Worm (Caenorhabditis elegans) whole organism, L1 larva: ENCODE results near the gene F07A11.5.
A peak's percentile ranks its signal among the peaks of the same experiment; 100 is the strongest.

ENCODE experiments used
- C16A3.4 ChIP-seq: fragments of 150-350 bp; optimal IDR thresholded peaks from 2 replicates; lab custom pipeline; 2014; ENCODE audit warnings: missing biosample characterization, missing genetic modification characterization
- C34B4.2 ChIP-seq: sonication (generic microtip); optimal IDR thresholded peaks from 2 replicates; lab custom pipeline; 2017; ENCODE audit warnings: mild to moderate bottlenecking, missing genetic modification characterization, missing compliant biosample characterization
- Y116A8C.19 ChIP-seq: sonication (generic microtip); optimal IDR thresholded peaks from 2 replicates; lab custom pipeline; 2016; ENCODE audit warnings: missing compliant biosample characterization, missing genetic modification characterization, borderline replicate concordance
- alr-1 ChIP-seq: fragments of 200-800 bp; sonication (Bioruptor generic); optimal IDR thresholded peaks from 2 replicates; lab custom pipeline; 2018; ENCODE audit warnings: borderline replicate concordance, mild to moderate bottlenecking, missing genetic modification characterization, missing compliant biosample characterization
- aly-2 ChIP-seq: fragments of 150-350 bp; optimal IDR thresholded peaks from 2 replicates; lab custom pipeline; 2014; ENCODE audit warnings: missing biosample characterization, missing genetic modification characterization
- ama-1 ChIP-seq: fragments of 150-350 bp; optimal IDR thresholded peaks from 2 replicates; lab custom pipeline; 2014
- ceh-63 ChIP-seq: fragments of 200-800 bp; sonication (Bioruptor generic); optimal IDR thresholded peaks from 2 replicates; lab custom pipeline; 2018; ENCODE audit warnings: mild to moderate bottlenecking, missing genetic modification characterization, missing compliant biosample characterization
- ceh-8 ChIP-seq: fragments of 200-800 bp; sonication (Bioruptor generic); optimal IDR thresholded peaks from 2 replicates; lab custom pipeline; 2018; ENCODE audit warnings: mild to moderate bottlenecking, missing genetic modification characterization, moderate library complexity, missing compliant biosample characterization
- ceh-82 ChIP-seq, 3 experiments: fragments of 150-350 bp in 1 of 3; sonication (generic microtip) in 2 of 3; optimal IDR thresholded peaks; 2 replicates each; lab custom pipeline; 2014 to 2017; ENCODE audit warnings: missing biosample characterization in 3 of 3, missing genetic modification characterization in 3 of 3
- efl-1 ChIP-seq, 4 experiments: fragments of 150-350 bp; optimal IDR thresholded peaks in 3 of 4; peaks in 1 of 4; 1 replicate in 1 of 4; 2 replicates in 3 of 4; lab custom pipeline; 2014; ENCODE audit warnings: missing biosample characterization in 2 of 4, missing genetic modification characterization in 2 of 4, missing genetic modification reagents in 2 of 4
- egl-13 ChIP-seq: sonication (generic microtip); optimal IDR thresholded peaks from 2 replicates; lab custom pipeline; 2016; ENCODE audit warnings: missing genotype, missing genetic modification reagents, missing genetic modification characterization, missing compliant biosample characterization
- egl-27 ChIP-seq, 2 experiments: fragments of 150-350 bp in 1 of 2; sonication (generic microtip); optimal IDR thresholded peaks; 3 replicates each; lab custom pipeline; 2017 to 2018; ENCODE audit warnings: missing biosample characterization in 2 of 2, missing genetic modification characterization in 2 of 2, missing genetic modification reagents in 2 of 2
- elt-2 ChIP-seq: sonication (generic microtip); optimal IDR thresholded peaks from 2 replicates; lab custom pipeline; 2016; ENCODE audit warnings: missing genetic modification characterization, mild to moderate bottlenecking, inconsistent platforms, missing compliant biosample characterization, missing genetic modification reagents
- elt-3 ChIP-seq, 6 experiments: fragments of 150-350 bp in 1 of 6; sonication (generic microtip); optimal IDR thresholded peaks; 2 replicates each; lab custom pipeline; 2017 to 2018; ENCODE audit warnings: missing biosample characterization in 6 of 6, missing genetic modification characterization in 6 of 6, inconsistent platforms in 1 of 6
- fkh-10 ChIP-seq: sonication (generic microtip); optimal IDR thresholded peaks from 2 replicates; lab custom pipeline; 2017; ENCODE audit warnings: missing biosample characterization, missing genetic modification reagents, missing genetic modification characterization
- fkh-4 ChIP-seq: sonication (generic microtip); optimal IDR thresholded peaks from 2 replicates; lab custom pipeline; 2016; ENCODE audit warnings: missing compliant biosample characterization, missing genetic modification characterization, borderline replicate concordance
- fkh-8 ChIP-seq: sonication (generic microtip); optimal IDR thresholded peaks from 2 replicates; lab custom pipeline; 2016; ENCODE audit warnings: mild to moderate bottlenecking, missing genetic modification characterization, missing compliant biosample characterization
- fos-1 ChIP-seq: fragments of 150-350 bp; optimal IDR thresholded peaks from 2 replicates; lab custom pipeline; 2014; ENCODE audit warnings: missing biosample characterization, missing genetic modification characterization
- grh-1 ChIP-seq: fragments of 200-800 bp; sonication (Bioruptor generic); IDR thresholded peaks from 2 replicates; pipeline ENCODE4 v1.3.6; 2022; ENCODE audit warnings: missing genetic modification reagents, missing genetic modification characterization, missing compliant biosample characterization
- hlh-4 ChIP-seq: sonication (generic microtip); optimal IDR thresholded peaks from 2 replicates; lab custom pipeline; 2016; ENCODE audit warnings: mild to moderate bottlenecking, missing genetic modification characterization, missing compliant biosample characterization
- irx-1 ChIP-seq: sonication (generic microtip); optimal IDR thresholded peaks from 2 replicates; lab custom pipeline; 2016; ENCODE audit warnings: missing genetic modification characterization, missing compliant biosample characterization
- isw-1 ChIP-seq: fragments of 200-800 bp; sonication (Bioruptor generic); IDR thresholded peaks from 2 replicates; pipeline ENCODE4 v1.3.6; 2022; ENCODE audit warnings: missing genetic modification characterization, missing compliant biosample characterization
- jun-1 ChIP-seq: fragments of 150-350 bp; optimal IDR thresholded peaks from 2 replicates; lab custom pipeline; 2014; ENCODE audit warnings: missing biosample characterization, missing genetic modification reagents, missing genetic modification characterization
- lin-13 ChIP-seq: fragments of 150-350 bp; optimal IDR thresholded peaks from 2 replicates; lab custom pipeline; 2014; ENCODE audit warnings: missing biosample characterization, missing genetic modification reagents, missing genetic modification characterization
- lin-14 ChIP-seq: fragments of 200-800 bp; sonication (Bioruptor generic); optimal IDR thresholded peaks from 2 replicates; lab custom pipeline; 2018; ENCODE audit warnings: mild to moderate bottlenecking, missing genetic modification characterization, moderate library complexity, missing compliant biosample characterization
- lin-15B ChIP-seq: fragments of 150-350 bp; sonication (generic microtip); optimal IDR thresholded peaks from 3 replicates; lab custom pipeline; 2014; ENCODE audit warnings: missing biosample characterization, missing genetic modification characterization
- lin-35 ChIP-seq, 2 experiments: fragments of 150-350 bp; optimal IDR thresholded peaks; 2 replicates each; lab custom pipeline; 2014; ENCODE audit warnings: missing biosample characterization in 2 of 2, missing genetic modification characterization in 2 of 2, missing genetic modification reagents in 2 of 2
- lin-39 ChIP-seq: fragments of 150-350 bp; optimal IDR thresholded peaks from 2 replicates; lab custom pipeline; 2014; ENCODE audit warnings: missing biosample characterization, missing genetic modification reagents, missing genetic modification characterization
- lir-3 ChIP-seq: sonication (generic microtip); optimal IDR thresholded peaks from 2 replicates; lab custom pipeline; 2016; ENCODE audit warnings: mild to moderate bottlenecking, missing genetic modification characterization, moderate library complexity, missing compliant biosample characterization; ENCODE audit not compliant: poor library complexity
- mab-9 ChIP-seq: fragments of 200-800 bp; sonication (Bioruptor generic); IDR thresholded peaks from 2 replicates; pipeline ENCODE4 v1.3.6; 2022; ENCODE audit warnings: missing genetic modification reagents, missing genetic modification characterization, missing compliant biosample characterization
- mdl-1 ChIP-seq, 2 experiments: fragments of 150-350 bp; optimal IDR thresholded peaks; 2 replicates each; lab custom pipeline; 2014 to 2017; ENCODE audit warnings: missing biosample characterization in 2 of 2, missing genetic modification characterization in 2 of 2, inconsistent platforms in 1 of 2
- mep-1 ChIP-seq: fragments of 150-350 bp; optimal IDR thresholded peaks from 2 replicates; lab custom pipeline; 2014; ENCODE audit warnings: missing biosample characterization, missing genetic modification characterization
- nhr-237 ChIP-seq: fragments of 150-350 bp; optimal IDR thresholded peaks from 2 replicates; lab custom pipeline; 2014; ENCODE audit warnings: missing biosample characterization, missing genetic modification characterization
- nhr-28 ChIP-seq: fragments of 150-350 bp; optimal IDR thresholded peaks from 2 replicates; lab custom pipeline; 2014; ENCODE audit warnings: missing biosample characterization, missing genetic modification characterization
- nhr-47 ChIP-seq: sonication (generic microtip); optimal IDR thresholded peaks from 2 replicates; lab custom pipeline; 2016; ENCODE audit warnings: mild to moderate bottlenecking, missing genetic modification characterization, moderate library complexity, missing compliant biosample characterization
- nhr-77 ChIP-seq: fragments of 150-350 bp; optimal IDR thresholded peaks from 2 replicates; lab custom pipeline; 2014; ENCODE audit warnings: missing biosample characterization, missing genetic modification characterization
- nhr-84 ChIP-seq: sonication (generic microtip); optimal IDR thresholded peaks from 2 replicates; lab custom pipeline; 2017; ENCODE audit warnings: missing biosample characterization, missing genetic modification characterization
- nhr-90 ChIP-seq: sonication (generic microtip); optimal IDR thresholded peaks from 2 replicates; lab custom pipeline; 2016; ENCODE audit warnings: mild to moderate bottlenecking, missing genetic modification characterization, missing compliant biosample characterization; ENCODE audit not compliant: poor library complexity
- pag-3 ChIP-seq: sonication (generic microtip); optimal IDR thresholded peaks from 2 replicates; lab custom pipeline; 2017; ENCODE audit warnings: missing genetic modification characterization, mild to moderate bottlenecking, missing compliant biosample characterization, antibody characterized with exemption, borderline replicate concordance; ENCODE audit not compliant: insufficient read depth
- snpc-4 ChIP-seq: fragments of 150-350 bp; optimal IDR thresholded peaks from 2 replicates; lab custom pipeline; 2014; ENCODE audit warnings: missing biosample characterization, missing genetic modification characterization
- sox-4 ChIP-seq: sonication (generic microtip); optimal IDR thresholded peaks from 2 replicates; lab custom pipeline; 2016; ENCODE audit warnings: missing genetic modification characterization, missing compliant biosample characterization
- sup-37 ChIP-seq: fragments of 200-800 bp; sonication (Bioruptor generic); optimal IDR thresholded peaks from 2 replicates; lab custom pipeline; 2018; ENCODE audit warnings: mild to moderate bottlenecking, missing genetic modification characterization, missing compliant biosample characterization
- swsn-7 ChIP-seq: sonication (generic microtip); optimal IDR thresholded peaks from 2 replicates; lab custom pipeline; 2016; ENCODE audit warnings: missing genetic modification characterization, missing compliant biosample characterization
- tbx-2 ChIP-seq: sonication (generic microtip); optimal IDR thresholded peaks from 2 replicates; lab custom pipeline; 2016; ENCODE audit warnings: missing genetic modification characterization, missing compliant biosample characterization
- unc-130 ChIP-seq: fragments of 150-350 bp; optimal IDR thresholded peaks from 2 replicates; lab custom pipeline; 2017; ENCODE audit warnings: missing biosample characterization, missing genetic modification characterization, inconsistent platforms
- unc-30 ChIP-seq: sonication (generic microtip); optimal IDR thresholded peaks from 2 replicates; lab custom pipeline; 2017; ENCODE audit warnings: missing biosample characterization, missing genetic modification characterization
- unc-62 ChIP-seq: fragments of 150-350 bp; optimal IDR thresholded peaks from 2 replicates; lab custom pipeline; 2014; ENCODE audit warnings: missing biosample characterization, missing genetic modification reagents, missing genetic modification characterization
- unc-86 ChIP-seq: sonication (generic microtip); optimal IDR thresholded peaks from 2 replicates; lab custom pipeline; 2016; ENCODE audit warnings: missing genetic modification characterization, missing compliant biosample characterization
- unc-98 ChIP-seq: fragments of 200-800 bp; sonication (Bioruptor generic); IDR thresholded peaks from 2 replicates; pipeline ENCODE4 v1.3.6; 2022; ENCODE audit warnings: missing genetic modification characterization, missing compliant biosample characterization
- vab-15 ChIP-seq: sonication (generic microtip); optimal IDR thresholded peaks from 2 replicates; lab custom pipeline; 2017; ENCODE audit warnings: missing genotype, mild to moderate bottlenecking, missing genetic modification characterization, missing compliant biosample characterization
- xbp-1 ChIP-seq: sonication (generic microtip); optimal IDR thresholded peaks from 2 replicates; lab custom pipeline; 2016; ENCODE audit warnings: missing genetic modification characterization, missing compliant biosample characterization
- zag-1 ChIP-seq: fragments of 150-350 bp; optimal IDR thresholded peaks from 2 replicates; lab custom pipeline; 2014; ENCODE audit warnings: missing biosample characterization, missing genetic modification characterization

Gene F07A11.5

ce11 chrII:11632689-11633088 is 20.6 kb downstream of the F07A11.5 start (continued):
- TF ChIP-seq elt-3 (tag; optimal IDR thresholded peaks at IDR 0.05; lab: Kevin White, UChicago) (peak in 3 of 6 experiments; percentile 47 to 51 (median 49)), mdl-1 (tag; optimal IDR thresholded peaks at IDR 0.05; lab: Kevin White, UChicago) (peak in 1 of 2 experiments; percentile 33), hlh-4 (tag; lab: Kevin White, UChicago) (no peak), unc-86 (tag; lab: Kevin White, UChicago) (no peak), lin-39 (tag; lab: Kevin White, UChicago) (no peak), grh-1 (no peak), unc-62 (GFP tag; lab: Kevin White, UChicago) (no peak), fos-1 (tag; lab: Kevin White, UChicago) (peak; percentile 37), lin-13 (peak; percentile 18), efl-1 (optimal IDR thresholded peaks at IDR 0.05; lab: Kevin White, UChicago) (peak; percentile 34 to 51), efl-1 (GFP tag; optimal IDR thresholded peaks at IDR 0.05 in 1 of 2; lab: Kevin White, UChicago) (peak in 1 of 2 experiments; percentile 4), jun-1 (tag; lab: Kevin White, UChicago) (peak; percentile 15), elt-2 (tag; lab: Kevin White, UChicago) (no peak), ceh-8 (GFP tag; lab: Kevin White, UChicago) (no peak), ceh-63 (GFP tag; lab: Kevin White, UChicago) (no peak), alr-1 (no peak), pag-3 (tag; lab: Kevin White, UChicago) (no peak), tbx-2 (tag; lab: Kevin White, UChicago) (peak; percentile 48), sox-4 (tag; lab: Kevin White, UChicago) (no peak), egl-27 (tag; optimal IDR thresholded peaks at IDR 0.05; lab: Kevin White, UChicago) (peak; percentile 4 to 10), Y116A8C.19 (tag; lab: Kevin White, UChicago) (no peak), nhr-84 (no peak), egl-13 (tag; lab: Kevin White, UChicago) (no peak), zag-1 (tag; lab: Kevin White, UChicago) (no peak), unc-130 (tag; lab: Kevin White, UChicago) (peak; percentile 22), mep-1 (tag; lab: Kevin White, UChicago) (peak; percentile 16), swsn-7 (tag; lab: Kevin White, UChicago) (peak; percentile 53), lin-14 (GFP tag; lab: Kevin White, UChicago) (peak; percentile 86), nhr-90 (tag; lab: Kevin White, UChicago) (peak; percentile 25), fkh-10 (no peak), fkh-8 (tag; lab: Kevin White, UChicago) (peak; percentile 57), C16A3.4 (tag; lab: Kevin White, UChicago) (peak; percentile 17), xbp-1 (tag; lab: Kevin White, UChicago) (peak; percentile 29), nhr-28 (tag; lab: Kevin White, UChicago) (no peak), isw-1 (GFP tag; lab: Robert Waterston, UW) (no peak), unc-30 (no peak), lir-3 (tag; lab: Kevin White, UChicago) (no peak), fkh-4 (tag; lab: Kevin White, UChicago) (no peak), sup-37 (GFP tag; lab: Kevin White, UChicago) (no peak), mab-9 (GFP tag; lab: Robert Waterston, UW) (no peak), snpc-4 (tag; lab: Kevin White, UChicago) (no peak), irx-1 (tag; lab: Kevin White, UChicago) (no peak), nhr-237 (tag; lab: Kevin White, UChicago) (no peak), vab-15 (tag; lab: Kevin White, UChicago) (no peak), ama-1 (lab: Kevin White, UChicago) (no peak), nhr-47 (peak; percentile 60), lin-15B (no peak), unc-98 (no peak), C34B4.2 (tag; lab: Kevin White, UChicago) (no peak), nhr-77 (tag; lab: Kevin White, UChicago) (peak; percentile 46), lin-35 (GFP tag; optimal IDR thresholded peaks at IDR 0.05; lab: Kevin White, UChicago) (peak; percentile 38 to 42), ceh-82 (tag; optimal IDR thresholded peaks at IDR 0.05; lab: Kevin White, UChicago) (peak in 2 of 3 experiments; percentile 48 to 73), aly-2 (tag; lab: Kevin White, UChicago) (no peak)
